Worm (Caenorhabditis elegans) whole organism, L1 larva: Measurements from ENCODE around the gene klo-1.

ENCODE experiments used
- C04F5.9 ChIP-seq: sonication (generic microtip); optimal IDR thresholded peaks from 2 replicates; lab custom pipeline; 2016; ENCODE audit warnings: missing genetic modification characterization, missing compliant biosample characterization
- C16A3.4 ChIP-seq: fragments of 150-350 bp; optimal IDR thresholded peaks from 2 replicates; lab custom pipeline; 2014; ENCODE audit warnings: missing biosample characterization, missing genetic modification characterization
- C34B4.2 ChIP-seq: sonication (generic microtip); optimal IDR thresholded peaks from 2 replicates; lab custom pipeline; 2017; ENCODE audit warnings: mild to moderate bottlenecking, missing genetic modification characterization, missing compliant biosample characterization
- Y116A8C.19 ChIP-seq: sonication (generic microtip); optimal IDR thresholded peaks from 2 replicates; lab custom pipeline; 2016; ENCODE audit warnings: missing compliant biosample characterization, missing genetic modification characterization, borderline replicate concordance
- aha-1 ChIP-seq: fragments of 150-350 bp; optimal IDR thresholded peaks from 2 replicates; lab custom pipeline; 2014; ENCODE audit warnings: missing biosample characterization, missing genetic modification characterization
- blmp-1 ChIP-seq: fragments of 150-350 bp; optimal IDR thresholded peaks from 2 replicates; lab custom pipeline; 2014; ENCODE audit warnings: missing biosample characterization, missing genetic modification characterization
- ceh-82 ChIP-seq, 3 experiments: fragments of 150-350 bp in 1 of 3; sonication (generic microtip) in 2 of 3; optimal IDR thresholded peaks; 2 replicates each; lab custom pipeline; 2014 to 2017; ENCODE audit warnings: missing biosample characterization in 3 of 3, missing genetic modification characterization in 3 of 3
- ceh-88 ChIP-seq: fragments of 200-800 bp; sonication (Bioruptor generic); IDR thresholded peaks from 2 replicates; pipeline ENCODE4 v1.3.6; 2022; ENCODE audit warnings: missing genetic modification characterization, missing compliant biosample characterization
- ces-1 ChIP-seq: fragments of 150-350 bp; optimal IDR thresholded peaks from 2 replicates; lab custom pipeline; 2014; ENCODE audit warnings: missing biosample characterization, missing genetic modification reagents, missing genetic modification characterization
- dpl-1 ChIP-seq, 3 experiments: fragments of 150-350 bp in 2 of 3; sonication (generic microtip) in 1 of 3; optimal IDR thresholded peaks; 2 replicates each; lab custom pipeline; 2014 to 2017; ENCODE audit warnings: missing biosample characterization in 3 of 3, missing genetic modification characterization in 3 of 3, missing genetic modification reagents in 3 of 3
- efl-1 ChIP-seq, 4 experiments: fragments of 150-350 bp; optimal IDR thresholded peaks in 3 of 4; peaks in 1 of 4; 1 replicate in 1 of 4; 2 replicates in 3 of 4; lab custom pipeline; 2014; ENCODE audit warnings: missing biosample characterization in 2 of 4, missing genetic modification characterization in 2 of 4, missing genetic modification reagents in 2 of 4
- fkh-4 ChIP-seq: sonication (generic microtip); optimal IDR thresholded peaks from 2 replicates; lab custom pipeline; 2016; ENCODE audit warnings: missing compliant biosample characterization, missing genetic modification characterization, borderline replicate concordance
- fos-1 ChIP-seq: fragments of 150-350 bp; optimal IDR thresholded peaks from 2 replicates; lab custom pipeline; 2014; ENCODE audit warnings: missing biosample characterization, missing genetic modification characterization
- hlh-4 ChIP-seq: sonication (generic microtip); optimal IDR thresholded peaks from 2 replicates; lab custom pipeline; 2016; ENCODE audit warnings: mild to moderate bottlenecking, missing genetic modification characterization, missing compliant biosample characterization
- isw-1 ChIP-seq: fragments of 200-800 bp; sonication (Bioruptor generic); IDR thresholded peaks from 2 replicates; pipeline ENCODE4 v1.3.6; 2022; ENCODE audit warnings: missing genetic modification characterization, missing compliant biosample characterization
- jun-1 ChIP-seq: fragments of 150-350 bp; optimal IDR thresholded peaks from 2 replicates; lab custom pipeline; 2014; ENCODE audit warnings: missing biosample characterization, missing genetic modification reagents, missing genetic modification characterization
- lin-14 ChIP-seq: fragments of 200-800 bp; sonication (Bioruptor generic); optimal IDR thresholded peaks from 2 replicates; lab custom pipeline; 2018; ENCODE audit warnings: mild to moderate bottlenecking, missing genetic modification characterization, moderate library complexity, missing compliant biosample characterization
- lin-39 ChIP-seq: fragments of 150-350 bp; optimal IDR thresholded peaks from 2 replicates; lab custom pipeline; 2014; ENCODE audit warnings: missing biosample characterization, missing genetic modification reagents, missing genetic modification characterization
- nhr-11 ChIP-seq: fragments of 150-350 bp; optimal IDR thresholded peaks from 2 replicates; lab custom pipeline; 2014; ENCODE audit warnings: missing biosample characterization, missing genetic modification characterization
- nhr-28 ChIP-seq: fragments of 150-350 bp; optimal IDR thresholded peaks from 2 replicates; lab custom pipeline; 2014; ENCODE audit warnings: missing biosample characterization, missing genetic modification characterization
- nhr-76 ChIP-seq: sonication (generic microtip); optimal IDR thresholded peaks from 2 replicates; lab custom pipeline; 2017; ENCODE audit warnings: missing biosample characterization, missing genetic modification characterization
- nhr-77 ChIP-seq: fragments of 150-350 bp; optimal IDR thresholded peaks from 2 replicates; lab custom pipeline; 2014; ENCODE audit warnings: missing biosample characterization, missing genetic modification characterization
- nhr-90 ChIP-seq: sonication (generic microtip); optimal IDR thresholded peaks from 2 replicates; lab custom pipeline; 2016; ENCODE audit warnings: mild to moderate bottlenecking, missing genetic modification characterization, missing compliant biosample characterization; ENCODE audit not compliant: poor library complexity
- pqm-1 ChIP-seq: sonication (generic microtip); optimal IDR thresholded peaks from 3 replicates; lab custom pipeline; 2017; ENCODE audit warnings: missing biosample characterization, missing genetic modification characterization
- snu-23 ChIP-seq: sonication (generic microtip); optimal IDR thresholded peaks from 2 replicates; lab custom pipeline; 2016; ENCODE audit warnings: missing genetic modification characterization, missing compliant biosample characterization
- sox-4 ChIP-seq: sonication (generic microtip); optimal IDR thresholded peaks from 2 replicates; lab custom pipeline; 2016; ENCODE audit warnings: missing genetic modification characterization, missing compliant biosample characterization
- sup-37 ChIP-seq: fragments of 200-800 bp; sonication (Bioruptor generic); optimal IDR thresholded peaks from 2 replicates; lab custom pipeline; 2018; ENCODE audit warnings: mild to moderate bottlenecking, missing genetic modification characterization, missing compliant biosample characterization
- tbx-2 ChIP-seq: sonication (generic microtip); optimal IDR thresholded peaks from 2 replicates; lab custom pipeline; 2016; ENCODE audit warnings: missing genetic modification characterization, missing compliant biosample characterization
- tlp-1 ChIP-seq: fragments of 150-350 bp; optimal IDR thresholded peaks from 2 replicates; lab custom pipeline; 2014; ENCODE audit warnings: missing biosample characterization, missing genetic modification characterization
- unc-130 ChIP-seq: fragments of 150-350 bp; optimal IDR thresholded peaks from 2 replicates; lab custom pipeline; 2017; ENCODE audit warnings: missing biosample characterization, missing genetic modification characterization, inconsistent platforms
- unc-86 ChIP-seq: sonication (generic microtip); optimal IDR thresholded peaks from 2 replicates; lab custom pipeline; 2016; ENCODE audit warnings: missing genetic modification characterization, missing compliant biosample characterization
- zag-1 ChIP-seq: fragments of 150-350 bp; optimal IDR thresholded peaks from 2 replicates; lab custom pipeline; 2014; ENCODE audit warnings: missing biosample characterization, missing genetic modification characterization
- zip-4 ChIP-seq: fragments of 200-800 bp; sonication (Bioruptor generic); optimal IDR thresholded peaks from 2 replicates; lab custom pipeline; 2018; ENCODE audit warnings: mild to moderate bottlenecking, missing genetic modification characterization, moderate library complexity, missing compliant biosample characterization
- ztf-4 ChIP-seq: fragments of 150-350 bp; optimal IDR thresholded peaks from 2 replicates; lab custom pipeline; 2014; ENCODE audit warnings: missing biosample characterization, missing genetic modification characterization

klo-1 gene

ce11 chrIV:7736616-7737015 lies 11.4 kb downstream of the klo-1 start:
- TF ChIP-seq zag-1 (tag; lab: Kevin White, UChicago) = no peak
- peak; percentile 39 for TF ChIP-seq tbx-2 (tag; lab: Kevin White, UChicago)
- peak; percentile 66 for TF ChIP-seq lin-14 (GFP tag; lab: Kevin White, UChicago)
- TF ChIP-seq, all 84 proteins: peak for 2

DNA sequence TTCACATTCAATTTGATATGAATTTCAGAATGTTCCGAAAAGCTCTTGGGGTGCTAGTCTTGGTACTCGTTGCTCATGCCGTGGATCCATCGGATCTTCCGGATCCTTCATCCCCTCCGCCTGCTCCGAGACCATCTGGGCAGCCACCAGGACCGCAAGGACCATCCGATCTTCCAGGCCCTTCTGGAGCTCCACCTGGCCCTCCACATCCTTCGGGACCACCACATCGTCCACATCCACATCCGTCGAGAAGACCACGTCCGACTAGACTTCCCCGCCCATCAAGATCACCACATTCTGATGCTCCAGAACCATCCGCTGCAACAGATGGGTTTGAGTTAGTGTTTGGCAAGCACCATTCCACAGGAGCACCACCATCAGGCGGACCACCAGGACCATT lies 13.4 kb downstream of the klo-1 start, which contains the start of gene clx-1:
clx-1 (plus strand) TSS at position 30 of the 400 bp plus-strand sequence.
- TF ChIP-seq sox-4 (tag; lab: Kevin White, UChicago) (no peak), lin-39 (tag; lab: Kevin White, UChicago) (no peak)

- TF ChIP-seq nhr-11 = no peak
- TF ChIP-seq isw-1 (GFP tag; lab: Robert Waterston, UW) = no peak
- no peak for TF ChIP-seq nhr-28 (tag; lab: Kevin White, UChicago)
- TF ChIP-seq aha-1 (tag; lab: Kevin White, UChicago) = no peak
- no peak for TF ChIP-seq ztf-4
Measured at ce11 chrIV:7734173-7734572, 13.9 kb downstream of the klo-1 start.

DNA sequence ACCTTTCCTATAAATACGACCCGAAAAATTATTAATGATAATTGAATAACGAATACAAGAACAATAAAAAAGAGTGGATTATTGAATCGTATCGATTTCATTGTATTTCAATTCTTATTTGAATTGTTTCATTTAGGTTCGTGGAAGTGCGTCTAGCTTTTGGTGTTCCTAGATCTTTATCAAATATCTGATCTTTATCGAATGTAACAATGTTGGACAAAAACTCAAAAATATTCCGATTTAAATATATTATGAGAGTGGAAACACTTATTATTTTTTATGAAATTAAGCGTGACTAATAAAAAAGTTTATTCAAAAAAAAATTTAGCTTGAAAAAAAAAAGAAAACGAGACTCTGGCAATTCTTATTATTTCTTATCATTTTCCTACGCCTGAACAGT lies 16.1 kb downstream of the klo-1 start, which contains the start of the genes C50F7.9 and C50F7.3:
C50F7.9 (minus strand) TSS at position 101 of the 400 bp plus-strand sequence.
C50F7.3 (plus strand) TSS at position 370 of the 400 bp plus-strand sequence.
- no peak for TF ChIP-seq unc-86 (tag; lab: Kevin White, UChicago)
- TF ChIP-seq nhr-77 (tag; lab: Kevin White, UChicago) = no peak
- no peak for TF ChIP-seq blmp-1
- no peak for TF ChIP-seq C04F5.9 (tag; lab: Kevin White, UChicago)
- no peak for TF ChIP-seq ceh-88
- no peak for TF ChIP-seq ceh-82 (tag; optimal IDR thresholded peaks at IDR 0.05; lab: Kevin White, UChicago)
- no peak for TF ChIP-seq dpl-1 (GFP tag; optimal IDR thresholded peaks at IDR 0.05; lab: Kevin White, UChicago)
- TF ChIP-seq snu-23 (GFP tag; lab: Kevin White, UChicago) = no peak
- no peak for TF ChIP-seq pqm-1 (tag; lab: Kevin White, UChicago)

ce11 chrIV:7728402-7728963 lies 19.5 kb downstream of the klo-1 start, which contains the start of gene sucg-1:
Gene sucg-1 (plus strand): TSS chrIV:7728913.
- TF ChIP-seq lin-39 (tag; lab: Kevin White, UChicago) (no peak), C34B4.2 (tag; lab: Kevin White, UChicago) (no peak), nhr-76 (tag; lab: Kevin White, UChicago) (no peak), blmp-1 (no peak), zip-4 (GFP tag; lab: Kevin White, UChicago) (peak; percentile 51), efl-1 (optimal IDR thresholded peaks at IDR 0.05; lab: Kevin White, UChicago) (no peak), efl-1 (GFP tag; optimal IDR thresholded peaks at IDR 0.05 in 1 of 2; lab: Kevin White, UChicago) (peak in 1 of 2 experiments; percentile 53), fos-1 (tag; lab: Kevin White, UChicago) (no peak), C16A3.4 (no peak), jun-1 (no peak), unc-130 (tag; lab: Kevin White, UChicago) (no peak), hlh-4 (tag; lab: Kevin White, UChicago) (no peak), nhr-11 (no peak), Y116A8C.19 (tag; lab: Kevin White, UChicago) (no peak), ces-1 (GFP tag; lab: Kevin White, UChicago) (no peak), sup-37 (no peak), tlp-1 (tag; lab: Kevin White, UChicago) (no peak), fkh-4 (tag; lab: Kevin White, UChicago) (no peak), nhr-90 (tag; lab: Kevin White, UChicago) (no peak)
